Fruit fly (Drosophila melanogaster): ENCODE data around the gene Eip78C.
A peak's percentile ranks its signal among the peaks of the same experiment; 100 is the strongest.

- no peak for TF ChIP-seq CG11617 (GFP tag; optimal IDR thresholded peaks at IDR 0.05)
- TF ChIP-seq Clk (GFP tag; optimal IDR thresholded peaks at IDR 0.05): no peak
- TF ChIP-seq CG7045 (GFP tag; optimal IDR thresholded peaks at IDR 0.05): peak; percentile 56
- TF ChIP-seq toe (GFP tag; optimal IDR thresholded peaks at IDR 0.05): peak; percentile 28
- TF ChIP-seq CG5204 (GFP tag; optimal IDR thresholded peaks at IDR 0.05): no peak
- TF ChIP-seq Hr96 (GFP tag; optimal IDR thresholded peaks at IDR 0.05): no peak
- peak; percentile 9 for TF ChIP-seq CG1620 (GFP tag; optimal IDR thresholded peaks at IDR 0.05)
Observed at dm6 chr3L:21276296-21277257, 50.2 kb downstream of the Eip78C start.

Data from whole organism, adult.